Worm (Caenorhabditis elegans) whole organism, early embryonic: Measurements from ENCODE around the gene F37A8.1.
A peak's percentile ranks its signal among the peaks of the same experiment; 100 is the strongest.

Experiments used
- F13C5.2 ChIP-seq: sonication (generic microtip); optimal IDR thresholded peaks from 2 replicates; lab custom pipeline; 2017; ENCODE audit warnings: mild to moderate bottlenecking, missing genetic modification characterization, inconsistent platforms, missing compliant biosample characterization
- ets-7 ChIP-seq: sonication (generic microtip); optimal IDR thresholded peaks from 2 replicates; lab custom pipeline; 2016; ENCODE audit warnings: missing genotype, missing genetic modification characterization, missing compliant biosample characterization
- hmbx-1 ChIP-seq: sonication (generic microtip); optimal IDR thresholded peaks from 2 replicates; lab custom pipeline; 2016; ENCODE audit warnings: mild to moderate bottlenecking, missing genetic modification characterization, missing compliant biosample characterization
- hmg-4 ChIP-seq: fragments of 200-800 bp; sonication (Bioruptor generic); optimal IDR thresholded peaks from 2 replicates; lab custom pipeline; 2018; ENCODE audit warnings: mild to moderate bottlenecking, missing genetic modification characterization, missing compliant biosample characterization
- tbx-37 ChIP-seq: fragments of 200-800 bp; sonication (Bioruptor generic); conservative IDR thresholded peaks from 2 replicates; pipeline ENCODE4 v1.3.6; 2022; ENCODE audit warnings: missing genetic modification reagents, missing genetic modification characterization, missing compliant biosample characterization

- TF ChIP-seq ets-7 (tag; lab: Kevin White, UChicago) (no peak), F13C5.2 (no peak), tbx-37 (GFP tag; lab: Robert Waterston, UW) (no peak), hmg-4 (GFP tag; lab: Kevin White, UChicago) (peak; percentile 18), hmbx-1 (tag; lab: Kevin White, UChicago) (no peak)
These were observed 40.6 kb upstream of the F37A8.1 start for ce11 chrIII:3887586-3887985.
